Worm (Caenorhabditis elegans): ENCODE data around the gene Y43F8B.18.
A peak's percentile ranks its signal among the peaks of the same experiment; 100 is the strongest.

Y43F8B.18 gene

DNA sequence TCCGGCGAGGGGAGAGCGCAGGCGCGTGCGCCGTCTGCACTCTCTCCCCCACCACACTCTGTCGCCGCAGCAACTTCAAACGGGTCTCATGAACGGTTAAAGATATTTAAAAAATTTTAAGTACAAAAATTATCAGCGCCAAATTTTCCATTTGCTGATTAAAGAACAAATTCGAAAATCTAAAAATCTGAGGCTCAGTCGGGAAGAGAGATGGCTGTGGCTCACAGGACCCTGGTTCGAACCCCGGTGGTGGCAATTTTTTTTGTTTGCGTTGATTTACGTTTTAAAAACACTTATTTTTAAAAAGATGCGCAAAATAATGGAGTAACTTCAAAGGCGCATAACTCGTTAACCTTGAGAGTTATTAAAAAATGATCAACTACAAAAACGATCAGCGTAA is 11.3 kb downstream of the Y43F8B.18 start:
- TF ChIP-seq akir-1 (GFP tag; optimal IDR thresholded peaks at IDR 0.05) = no peak
- TF ChIP-seq rpc-1 (optimal IDR thresholded peaks at IDR 0.05) = peak; percentile 30
- TF ChIP-seq rpc-1 (tag; optimal IDR thresholded peaks at IDR 0.05) = peak; percentile 65
- no peak for TF ChIP-seq T26A5.8 (tag; optimal IDR thresholded peaks at IDR 0.05)
- no peak for TF ChIP-seq rec-8 (tag; optimal IDR thresholded peaks at IDR 0.05)
- no peak for TF ChIP-seq hlh-12 (tag; optimal IDR thresholded peaks at IDR 0.05)
- peak; percentile 69 for TF ChIP-seq tbp1 (GFP tag; optimal IDR thresholded peaks at IDR 0.05)
- TF ChIP-seq hmg-1.2 (GFP tag; IDR thresholded peaks at IDR 0.05) = peak; percentile 36; the same call in 1 of the 2 replicates
- no peak for TF ChIP-seq lsy-27 (tag; optimal IDR thresholded peaks at IDR 0.05; ENCODE audit: borderline replicate concordance, insufficient read depth)
- peak; percentile 46 for TF ChIP-seq B0261.1 (tag; optimal IDR thresholded peaks at IDR 0.05)
- TF ChIP-seq nfya-1 (tag; optimal IDR thresholded peaks at IDR 0.05; ENCODE audit: borderline replicate concordance, insufficient read depth) = no peak
- TF ChIP-seq F37B4.10 (GFP tag; IDR thresholded peaks at IDR 0.05) = no peak

ce11 chrV:19501389-19501788 is 15.6 kb downstream of the Y43F8B.18 start:
- TF ChIP-seq F57A8.1 (GFP tag; optimal IDR thresholded peaks at IDR 0.05) = no peak
- no peak for TF ChIP-seq ekl-4 (GFP tag; IDR thresholded peaks at IDR 0.05)
- no peak for TF ChIP-seq egl-18 (GFP tag; IDR thresholded peaks at IDR 0.05)
- TF ChIP-seq dpff-1 (tag; optimal IDR thresholded peaks at IDR 0.05) = no peak
- no peak for TF ChIP-seq ceh-27 (GFP tag; optimal IDR thresholded peaks at IDR 0.05)
- TF ChIP-seq Y79H2A.3 (GFP tag; conservative IDR thresholded peaks at IDR 0.05) = no peak
- no peak for TF ChIP-seq T07F8.4 (tag; optimal IDR thresholded peaks at IDR 0.05)

- no peak for TF ChIP-seq nhr-27 (tag; optimal IDR thresholded peaks at IDR 0.05)
- TF ChIP-seq tbp1 (GFP tag; optimal IDR thresholded peaks at IDR 0.05) = no peak
- TF ChIP-seq lin-26 (GFP tag; IDR thresholded peaks at IDR 0.05) = peak; percentile 54; the same call in 1 of the 2 replicates
- 0 out of 2 replicates have a peak, but pooled peaks have one; percentile 36 for TF ChIP-seq madf-3 (GFP tag; IDR thresholded peaks at IDR 0.05)
- no peak for TF ChIP-seq ceh-27 (GFP tag; optimal IDR thresholded peaks at IDR 0.05)
These were observed 16.9 kb downstream of the Y43F8B.18 start, which contains the start of gene Y43F8B.3 for ce11 chrV:19502579-19503151. Gene Y43F8B.3, plus strand, starts transcription at chrV:19503101.

DNA sequence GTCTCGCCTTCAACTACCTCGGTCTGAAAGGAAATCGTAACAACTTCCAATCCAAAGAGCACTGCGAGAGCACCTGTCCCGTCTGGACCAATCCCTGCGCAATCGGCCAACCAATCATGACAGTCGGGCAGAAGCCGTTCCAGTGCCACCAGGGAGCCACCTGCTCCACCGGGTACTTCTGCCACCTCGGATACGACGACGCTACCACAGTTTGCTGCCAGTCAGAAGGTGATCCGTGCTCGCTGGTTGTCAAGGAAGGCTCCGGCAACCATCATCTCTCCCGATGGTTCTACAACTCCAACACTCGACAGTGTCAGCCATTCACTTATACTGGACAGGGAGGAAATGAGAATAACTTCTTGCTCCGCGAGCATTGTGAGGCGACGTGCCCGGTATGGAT is 23.3 kb downstream of the Y43F8B.18 start:
- TF ChIP-seq egrh-3 (GFP tag; IDR thresholded peaks at IDR 0.05) = peak; percentile 56; the same call in 1 of the 2 replicates
- no peak for TF ChIP-seq nfya-2 (GFP tag; IDR thresholded peaks at IDR 0.05)
- TF ChIP-seq zfh-2 (GFP tag; conservative IDR thresholded peaks at IDR 0.05) = peak; percentile 80

DNA sequence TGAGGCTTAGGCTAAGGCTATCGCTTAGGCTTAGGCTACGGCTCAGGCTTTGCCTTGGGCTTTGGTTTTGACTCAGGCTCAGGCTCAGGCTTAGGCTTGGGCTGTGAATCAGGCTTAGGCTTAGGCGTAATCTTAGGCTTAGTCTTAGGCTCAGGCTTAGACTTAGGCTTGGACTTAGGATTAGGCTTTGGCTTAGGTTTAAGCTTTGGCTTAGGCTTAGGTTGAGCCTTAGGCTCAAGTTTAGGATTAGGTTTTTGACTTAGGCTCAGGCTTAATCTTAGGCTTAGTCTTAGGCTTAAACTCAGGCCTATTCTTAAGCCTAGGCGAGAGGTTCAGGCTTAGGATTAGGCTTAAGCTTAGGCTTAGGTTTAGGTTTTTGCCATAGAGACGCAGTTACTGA is 24.6 kb downstream of the Y43F8B.18 start:
- TF ChIP-seq nhr-27 (tag; optimal IDR thresholded peaks at IDR 0.05) (no peak), unc-130 (GFP tag; optimal IDR thresholded peaks at IDR 0.05) (no peak), zfh-2 (GFP tag; conservative IDR thresholded peaks at IDR 0.05) (no peak), pha-4 (tag; optimal IDR thresholded peaks at IDR 0.05) (no peak), egrh-3 (GFP tag; IDR thresholded peaks at IDR 0.05) (no peak), rcor-1 (GFP tag; IDR thresholded peaks at IDR 0.05) (no peak), nhr-120 (GFP tag; IDR thresholded peaks at IDR 0.05) (no peak), ceh-58 (GFP tag; IDR thresholded peaks at IDR 0.05) (no peak), sptf-2 (GFP tag; optimal IDR thresholded peaks at IDR 0.05) (no peak), cebp-2 (GFP tag; IDR thresholded peaks at IDR 0.05) (no peak)

All from whole organism, young adult.